Fruit fly (Drosophila melanogaster) whole organism, prepupa: Measurements from ENCODE around the gene CG44325.

Experiments used
- Blimp-1 ChIP-seq: fragments of 200-800 bp; sonication (Bioruptor generic); optimal IDR thresholded peaks from 3 replicates; lab custom pipeline; 2017; ENCODE audit warnings: missing biosample characterization, missing genetic modification characterization, mild to moderate bottlenecking, moderate library complexity, missing genetic modification reagents
- CG11294 ChIP-seq: fragments of 200-800 bp; sonication (Bioruptor generic); IDR thresholded peaks from 2 replicates; pipeline ENCODE4 v1.3.6; 2022; ENCODE audit warnings: missing biosample characterization, missing genetic modification characterization
- CG11762 ChIP-seq: fragments of 200-800 bp; sonication (Bioruptor generic); optimal IDR thresholded peaks from 3 replicates; lab custom pipeline; 2016; ENCODE audit warnings: missing biosample characterization, missing genetic modification characterization; ENCODE audit not compliant: insufficient read depth
- CG15336 ChIP-seq: fragments of 200-800 bp; sonication (Bioruptor generic); IDR thresholded peaks from 2 replicates; pipeline ENCODE4 v1.3.6; 2022; ENCODE audit warnings: missing biosample characterization, missing genetic modification characterization
- CG1621 ChIP-seq: fragments of 200-800 bp; sonication (Bioruptor generic); optimal IDR thresholded peaks from 3 replicates; lab custom pipeline; 2018; ENCODE audit warnings: missing biosample characterization, mild to moderate bottlenecking, missing genetic modification characterization
- CG32006 ChIP-seq: fragments of 200-800 bp; sonication (Bioruptor generic); optimal IDR thresholded peaks from 3 replicates; lab custom pipeline; 2017; ENCODE audit warnings: missing biosample characterization, mild to moderate bottlenecking, missing genetic modification characterization
- CG6276 ChIP-seq: fragments of 200-800 bp; sonication (Bioruptor generic); optimal IDR thresholded peaks from 2 replicates; lab custom pipeline; 2017; ENCODE audit warnings: missing biosample characterization, mild to moderate bottlenecking, missing genetic modification characterization
- CG9139 ChIP-seq: fragments of 200-800 bp; sonication (Bioruptor generic); optimal IDR thresholded peaks from 3 replicates; lab custom pipeline; 2017; ENCODE audit warnings: missing biosample characterization, mild to moderate bottlenecking, missing genetic modification characterization
- Gug ChIP-seq: fragments of 200-800 bp; sonication (Bioruptor generic); IDR thresholded peaks from 2 replicates; pipeline ENCODE4 v1.3.6; 2022; ENCODE audit warnings: missing biosample characterization, missing genetic modification characterization
- Sox14 ChIP-seq: fragments of 200-800 bp; sonication (Bioruptor generic); optimal IDR thresholded peaks from 3 replicates; lab custom pipeline; 2016; ENCODE audit warnings: missing biosample characterization, missing genetic modification characterization
- dac ChIP-seq: fragments of 200-800 bp; sonication (Bioruptor generic); optimal IDR thresholded peaks from 2 replicates; lab custom pipeline; 2017; ENCODE audit warnings: missing biosample characterization, mild to moderate bottlenecking, missing genetic modification characterization
- fd85E ChIP-seq: fragments of 200-800 bp; sonication (Bioruptor generic); optimal IDR thresholded peaks from 3 replicates; lab custom pipeline; 2016; ENCODE audit warnings: missing biosample characterization, missing genetic modification characterization
- lz ChIP-seq: fragments of 200-800 bp; sonication (Bioruptor generic); optimal IDR thresholded peaks from 3 replicates; lab custom pipeline; 2016; ENCODE audit warnings: missing biosample characterization, missing genetic modification characterization
- salr ChIP-seq, 2 experiments: fragments of 200-800 bp; sonication (Bioruptor generic); optimal IDR thresholded peaks; 3 replicates each; lab custom pipeline; 2016 to 2018; ENCODE audit warnings: missing biosample characterization in 2 of 2, missing genetic modification characterization in 2 of 2, mild to moderate bottlenecking in 1 of 2

CG44325 gene

dm6 chrX:9029900-9030373, 48.4 kb downstream of the CG44325 start, which contains the start of gene Nost (continued):
- no peak; the same call in 1 of the 2 replicates for TF ChIP-seq CG15336 (GFP tag; lab: Robert Waterston, UW)
- no peak for TF ChIP-seq CG9139 (GFP tag; lab: Kevin White, UChicago)
- no peak for TF ChIP-seq Gug
- no peak for TF ChIP-seq CG1621 (tag; lab: Kevin White, UChicago)
- TF ChIP-seq lz (GFP tag; lab: Kevin White, UChicago), result no peak
- TF ChIP-seq CG11762, result no peak
- TF ChIP-seq dac (GFP tag; lab: Kevin White, UChicago), result no peak
- no peak for TF ChIP-seq salr (GFP tag; optimal IDR thresholded peaks at IDR 0.05; lab: Kevin White, UChicago)
- no peak for TF ChIP-seq CG11294 (GFP tag; lab: Robert Waterston, UW)
- TF ChIP-seq CG6276, result peak; percentile 5
- no peak for TF ChIP-seq CG32006 (GFP tag; lab: Kevin White, UChicago)
- TF ChIP-seq Blimp-1 (GFP tag; lab: Kevin White, UChicago), result no peak

- TF ChIP-seq Sox14 (GFP tag; lab: Kevin White, UChicago) (no peak), fd85E (GFP tag; lab: Kevin White, UChicago) (no peak)
These were observed 48.9 kb downstream of the CG44325 start for dm6 chrX:9029416-9029815.
